Fruit fly (Drosophila melanogaster) whole organism, embryonic: ENCODE data around the gene CG34126.

Experiments used
- Abd-B ChIP-seq: fragments of 200-800 bp; sonication (Bioruptor generic); optimal IDR thresholded peaks from 2 replicates; lab custom pipeline; 2018; ENCODE audit warnings: missing biosample characterization, mild to moderate bottlenecking, missing genetic modification characterization, moderate library complexity
- Adf1 ChIP-seq: fragments of 200-800 bp; sonication (Bioruptor generic); IDR thresholded peaks from 2 replicates; pipeline ENCODE4 v1.3.6; 2022; ENCODE audit warnings: missing biosample characterization, missing genetic modification characterization
- Antp ChIP-seq: fragments of 200-800 bp; sonication (Bioruptor generic); optimal IDR thresholded peaks from 3 replicates; lab custom pipeline; 2016; ENCODE audit warnings: missing biosample characterization, missing genetic modification characterization
- Awh ChIP-seq: fragments of 200-800 bp; sonication (Bioruptor generic); IDR thresholded peaks from 2 replicates; pipeline ENCODE4, ENCODE4 v1.3.6; 2022; ENCODE audit warnings: missing biosample characterization, missing genetic modification characterization
- B-H1 ChIP-seq: fragments of 200-800 bp; sonication (Bioruptor generic); IDR thresholded peaks from 3 replicates; pipeline ENCODE4 v1.3.6; 2022; ENCODE audit warnings: missing biosample characterization, missing genetic modification characterization
- Blimp-1 ChIP-seq: fragments of 200-800 bp; sonication (Bioruptor generic); optimal IDR thresholded peaks from 3 replicates; lab custom pipeline; 2018; ENCODE audit warnings: missing biosample characterization, missing genetic modification characterization, mild to moderate bottlenecking, moderate library complexity, missing genetic modification reagents
- CG10321 ChIP-seq: fragments of 200-800 bp; sonication (Bioruptor generic); IDR thresholded peaks from 2 replicates; pipeline ENCODE4 v1.3.6; 2022; ENCODE audit warnings: missing biosample characterization, missing genetic modification characterization
- CG12155 ChIP-seq: fragments of 200-800 bp; sonication (Bioruptor generic); optimal IDR thresholded peaks from 3 replicates; lab custom pipeline; 2016; ENCODE audit warnings: missing biosample characterization, missing genetic modification characterization
- CG12769 ChIP-seq: fragments of 200-800 bp; sonication (Bioruptor generic); optimal IDR thresholded peaks from 2 replicates; lab custom pipeline; 2019; ENCODE audit warnings: missing biosample characterization, mild to moderate bottlenecking, missing genetic modification characterization, moderate library complexity
- CG13424 ChIP-seq: fragments of 200-800 bp; sonication (Bioruptor generic); optimal IDR thresholded peaks from 2 replicates; lab custom pipeline; 2019; ENCODE audit warnings: missing biosample characterization, mild to moderate bottlenecking, missing genetic modification characterization, moderate library complexity
- CG1603 ChIP-seq: fragments of 200-800 bp; sonication (Bioruptor generic); optimal IDR thresholded peaks from 2 replicates; lab custom pipeline; 2019; ENCODE audit warnings: missing biosample characterization, mild to moderate bottlenecking, missing genetic modification characterization, moderate library complexity
- CG17359 ChIP-seq: fragments of 200-800 bp; sonication (Bioruptor generic); optimal IDR thresholded peaks from 3 replicates; lab custom pipeline; 2018; ENCODE audit warnings: missing biosample characterization, mild to moderate bottlenecking, missing genetic modification characterization, moderate library complexity
- CG17361 ChIP-seq: fragments of 200-800 bp; sonication (Bioruptor generic); IDR thresholded peaks from 3 replicates; pipeline ENCODE4 v1.3.6; 2022; ENCODE audit warnings: missing biosample characterization, missing genetic modification characterization
- CG4360 ChIP-seq: fragments of 200-800 bp; sonication (Bioruptor generic); IDR thresholded peaks from 2 replicates; pipeline ENCODE4 v1.3.6; 2022; ENCODE audit warnings: missing biosample characterization, missing genetic modification characterization
- CG5953 ChIP-seq: fragments of 200-800 bp; sonication (Bioruptor generic); IDR thresholded peaks from 2 replicates; pipeline ENCODE4 v1.3.6; 2022; ENCODE audit warnings: missing biosample characterization, missing genetic modification characterization
- CG6791 ChIP-seq: fragments of 200-800 bp; sonication (Bioruptor generic); IDR thresholded peaks from 3 replicates; pipeline ENCODE4 v1.3.6; 2022; ENCODE audit warnings: missing biosample characterization, missing genetic modification characterization; ENCODE audit not compliant: partially characterized antibody
- Dek ChIP-seq: fragments of 200-800 bp; sonication (Bioruptor generic); optimal IDR thresholded peaks from 3 replicates; lab custom pipeline; 2019; ENCODE audit warnings: missing biosample characterization, mild to moderate bottlenecking, missing genetic modification characterization, moderate library complexity
- Drgx ChIP-seq: fragments of 200-800 bp; sonication (Bioruptor generic); IDR thresholded peaks from 2 replicates; pipeline ENCODE4 v1.3.6; 2022; ENCODE audit warnings: missing biosample characterization, missing genetic modification characterization
- Gug ChIP-seq: fragments of 200-800 bp; sonication (Bioruptor generic); IDR thresholded peaks from 4 replicates; pipeline ENCODE4 v1.3.6; 2022; ENCODE audit warnings: missing biosample characterization, missing genetic modification characterization
- HmgD ChIP-seq: fragments of 200-800 bp; sonication (Bioruptor generic); optimal IDR thresholded peaks from 3 replicates; lab custom pipeline; 2016; ENCODE audit warnings: missing biosample characterization, missing genetic modification characterization
- Kr ChIP-seq: fragments of 200-800 bp; sonication (Bioruptor generic); optimal IDR thresholded peaks from 2 replicates; lab custom pipeline; 2017; ENCODE audit warnings: missing biosample characterization, mild to moderate bottlenecking, missing genetic modification characterization
- Lhr ChIP-seq: fragments of 200-800 bp; sonication (Bioruptor generic); optimal IDR thresholded peaks from 3 replicates; lab custom pipeline; 2017; ENCODE audit warnings: mild to moderate bottlenecking, missing biosample characterization, missing genetic modification reagents, missing genetic modification characterization
- Max ChIP-seq: fragments of 200-800 bp; sonication (Bioruptor generic); optimal IDR thresholded peaks from 2 replicates; lab custom pipeline; 2016; ENCODE audit warnings: missing biosample characterization, mild to moderate bottlenecking, missing genetic modification characterization
- Mes4 ChIP-seq: fragments of 200-800 bp; sonication (Bioruptor generic); optimal IDR thresholded peaks from 2 replicates; lab custom pipeline; 2016; ENCODE audit warnings: missing biosample characterization, missing genetic modification characterization
- Myb ChIP-seq: fragments of 200-800 bp; sonication (Bioruptor generic); optimal IDR thresholded peaks from 2 replicates; lab custom pipeline; 2016; ENCODE audit warnings: missing biosample characterization, missing genetic modification characterization
- NC2α ChIP-seq: fragments of 200-800 bp; sonication (Bioruptor generic); optimal IDR thresholded peaks from 2 replicates; lab custom pipeline; 2016; ENCODE audit warnings: missing biosample characterization, missing genetic modification characterization
- NFAT ChIP-seq: fragments of 200-800 bp; sonication (Bioruptor generic); IDR thresholded peaks from 2 replicates; pipeline ENCODE4 v1.3.6; 2022; ENCODE audit warnings: missing biosample characterization, missing genetic modification characterization
- Nf-YC ChIP-seq: fragments of 200-800 bp; optimal IDR thresholded peaks from 3 replicates; lab custom pipeline; 2019; ENCODE audit warnings: missing biosample characterization, mild to moderate bottlenecking, missing genetic modification characterization, moderate library complexity
- Optix ChIP-seq: fragments of 200-800 bp; sonication (Bioruptor generic); IDR thresholded peaks from 3 replicates; pipeline ENCODE4 v1.3.6; 2022; ENCODE audit warnings: missing biosample characterization, missing genetic modification characterization
- Rfx ChIP-seq: fragments of 200-800 bp; sonication (Bioruptor generic); IDR thresholded peaks from 2 replicates; pipeline ENCODE4 v1.3.6; 2022; ENCODE audit warnings: missing biosample characterization, missing genetic modification characterization
- ap ChIP-seq: fragments of 200-800 bp; sonication (Bioruptor generic); IDR thresholded peaks from 2 replicates; pipeline ENCODE4 v1.3.6; 2022; ENCODE audit warnings: missing biosample characterization, missing genetic modification characterization
- bbx ChIP-seq: fragments of 200-800 bp; sonication (Bioruptor generic); IDR thresholded peaks from 2 replicates; pipeline ENCODE4 v1.3.6; 2022; ENCODE audit warnings: missing biosample characterization, missing genetic modification characterization; ENCODE audit not compliant: partially characterized antibody
- disco-r ChIP-seq: fragments of 200-800 bp; sonication (Bioruptor generic); optimal IDR thresholded peaks from 2 replicates; lab custom pipeline; 2016; ENCODE audit warnings: missing biosample characterization, missing genetic modification characterization
- fd96Cb ChIP-seq: fragments of 200-800 bp; sonication (Bioruptor generic); optimal IDR thresholded peaks from 2 replicates; lab custom pipeline; 2018; ENCODE audit warnings: missing biosample characterization, mild to moderate bottlenecking, missing genetic modification characterization, moderate library complexity
- gce ChIP-seq: fragments of 200-800 bp; sonication (Bioruptor generic); IDR thresholded peaks from 3 replicates; pipeline ENCODE4 v1.3.6; 2022; ENCODE audit warnings: missing biosample characterization, missing genetic modification characterization
- jing ChIP-seq: fragments of 200-800 bp; sonication (Bioruptor generic); optimal IDR thresholded peaks from 2 replicates; lab custom pipeline; 2018; ENCODE audit warnings: missing biosample characterization, mild to moderate bottlenecking, missing genetic modification characterization
- ken ChIP-seq: fragments of 200-800 bp; sonication (Bioruptor generic); IDR thresholded peaks from 3 replicates; pipeline ENCODE4 v1.3.6; 2022; ENCODE audit warnings: missing biosample characterization, missing genetic modification characterization
- kni ChIP-seq: fragments of 200-800 bp; sonication (Bioruptor generic); optimal IDR thresholded peaks from 3 replicates; lab custom pipeline; 2017; ENCODE audit warnings: mild to moderate bottlenecking, missing biosample characterization, missing genetic modification reagents, missing genetic modification characterization
- lov ChIP-seq, 2 experiments: fragments of 200-800 bp in 1 of 2; fragments of >200 bp in 1 of 2; sonication (Bioruptor generic) in 1 of 2; IDR thresholded peaks in 1 of 2; optimal IDR thresholded peaks in 1 of 2; 2 replicates in 1 of 2; 3 replicates in 1 of 2; pipeline versions ENCODE4 v1.3.6 to Lab custom; 2017 to 2022; ENCODE audit warnings: missing biosample characterization in 1 of 2, missing genetic modification characterization in 1 of 2
- otp ChIP-seq: fragments of 200-800 bp; sonication (Bioruptor generic); IDR thresholded peaks from 3 replicates; pipeline ENCODE4, ENCODE4 v1.3.6; 2022; ENCODE audit warnings: missing biosample characterization, missing genetic modification characterization
- p53 ChIP-seq: fragments of 200-800 bp; sonication (Bioruptor generic); optimal IDR thresholded peaks from 2 replicates; lab custom pipeline; 2016; ENCODE audit warnings: missing biosample characterization, missing genetic modification characterization
- pros ChIP-seq: fragments of 200-800 bp; sonication (Bioruptor generic); optimal IDR thresholded peaks from 3 replicates; lab custom pipeline; 2019; ENCODE audit warnings: missing biosample characterization, mild to moderate bottlenecking, missing genetic modification characterization, moderate library complexity
- ranshi ChIP-seq: fragments of 200-800 bp; sonication (Bioruptor generic); IDR thresholded peaks from 2 replicates; pipeline ENCODE4 v1.3.6; 2022; ENCODE audit warnings: missing biosample characterization, missing genetic modification characterization
- stwl ChIP-seq: fragments of 200-800 bp; sonication (Bioruptor generic); optimal IDR thresholded peaks from 3 replicates; lab custom pipeline; 2018; ENCODE audit warnings: missing biosample characterization, mild to moderate bottlenecking, missing genetic modification characterization, moderate library complexity
- sug ChIP-seq: fragments of 200-800 bp; optimal IDR thresholded peaks from 2 replicates; lab custom pipeline; 2019; ENCODE audit warnings: missing biosample characterization, mild to moderate bottlenecking, missing genetic modification characterization, moderate library complexity
- unc-4 ChIP-seq: fragments of 200-800 bp; sonication (Bioruptor generic); IDR thresholded peaks from 2 replicates; pipeline ENCODE4 v1.3.6; 2022; ENCODE audit warnings: missing biosample characterization, missing genetic modification characterization; ENCODE audit not compliant: partially characterized antibody
- vvl ChIP-seq: fragments of 200-800 bp; sonication (Bioruptor generic); IDR thresholded peaks from 2 replicates; pipeline ENCODE4 v1.3.6; 2022; ENCODE audit warnings: missing biosample characterization, missing genetic modification characterization
- wor ChIP-seq: fragments of 200-800 bp; sonication (Bioruptor generic); IDR thresholded peaks from 2 replicates; pipeline ENCODE4 v1.3.6; 2022; ENCODE audit warnings: missing biosample characterization, missing genetic modification characterization
- yki ChIP-seq: fragments of >200 bp; optimal IDR thresholded peaks from 3 replicates; lab custom pipeline; 2018

Gene CG34126

dm6 chr2L:5000919-5001581, 19.6 kb downstream of the CG34126 start (continued):
- TF ChIP-seq Abd-B (peak; percentile 72), CG17361 (GFP tag; lab: Robert Waterston, UW) (peak; percentile 5; the same call in 1 of the 3 replicates), Drgx (GFP tag; lab: Robert Waterston, UW) (peak; percentile 61), Rfx (GFP tag; lab: Robert Waterston, UW) (peak; percentile 54), CG10321 (GFP tag; lab: Robert Waterston, UW) (peak; percentile 75), Max (GFP tag; lab: Kevin White, UChicago) (no peak), CG1603 (tag; lab: Kevin White, UChicago) (peak; percentile 84), fd96Cb (tag; lab: Kevin White, UChicago) (no peak), gce (GFP tag; lab: Robert Waterston, UW) (peak; percentile 12; the same call in 1 of the 3 replicates), wor (GFP tag; lab: Robert Waterston, UW) (0 out of 2 replicates have a peak, but pooled peaks have one; percentile 12), ken (GFP tag; lab: Robert Waterston, UW) (peak; percentile 28; the same call in 1 of the 3 replicates), HmgD (GFP tag; lab: Kevin White, UChicago) (peak; percentile 81), Antp (GFP tag; lab: Kevin White, UChicago) (peak; percentile 48), ranshi (peak; percentile 41; the same call in 1 of the 2 replicates), vvl (GFP tag; lab: Robert Waterston, UW) (peak; percentile 6), CG17359 (tag; lab: Kevin White, UChicago) (no peak), lov (optimal IDR thresholded peaks at IDR 0.05; lab: Kevin White, UChicago) (no peak), lov (GFP tag; IDR thresholded peaks at IDR 0.05; lab: Robert Waterston, UW) (peak; percentile 73; the same call in 2 of the 3 replicates), stwl (peak; percentile 24), Gug (GFP tag; lab: Robert Waterston, UW) (peak; percentile 37; the same call in 2 of the 4 replicates), Kr (no peak), Awh (peak; percentile 8; the same call in 1 of the 2 replicates), p53 (GFP tag; lab: Kevin White, UChicago) (no peak), CG6791 (GFP tag; lab: Robert Waterston, UW) (peak; percentile 60; the same call in 1 of the 3 replicates), pros (GFP tag; lab: Kevin White, UChicago) (peak; percentile 65), bbx (GFP tag; lab: Robert Waterston, UW) (peak; percentile 13; the same call in 1 of the 2 replicates), Mes4 (no peak), NC2α (GFP tag; lab: Kevin White, UChicago) (no peak), Adf1 (peak; percentile 52; the same call in 1 of the 2 replicates), Lhr (no peak), NFAT (GFP tag; lab: Robert Waterston, UW) (peak; percentile 35), CG5953 (GFP tag; lab: Robert Waterston, UW) (peak; percentile 52; the same call in 1 of the 2 replicates), jing (GFP tag; lab: Kevin White, UChicago) (no peak), Nf-YC (tag; lab: Kevin White, UChicago) (peak; percentile 20), CG13424 (tag; lab: Kevin White, UChicago) (no peak), Optix (GFP tag; lab: Robert Waterston, UW) (peak; percentile 23; the same call in 2 of the 3 replicates), kni (GFP tag; lab: Kevin White, UChicago) (peak; percentile 10), Blimp-1 (GFP tag; lab: Kevin White, UChicago) (peak; percentile 48), sug (tag; lab: Kevin White, UChicago) (peak; percentile 41), CG12155 (GFP tag; lab: Kevin White, UChicago) (no peak), otp (GFP tag; lab: Robert Waterston, UW) (peak; percentile 65; the same call in 2 of the 3 replicates), CG4360 (GFP tag; lab: Robert Waterston, UW) (0 out of 2 replicates have a peak, but pooled peaks have one; percentile 20), CG12769 (tag; lab: Kevin White, UChicago) (peak; percentile 21), B-H1 (GFP tag; lab: Robert Waterston, UW) (peak; percentile 39), unc-4 (GFP tag; lab: Robert Waterston, UW) (0 out of 2 replicates have a peak, but pooled peaks have one; percentile 36), ap (peak; percentile 53; the same call in 1 of the 2 replicates), yki (lab: Kevin White, UChicago) (peak; percentile 21), Dek (tag; lab: Kevin White, UChicago) (no peak), Myb (GFP tag; lab: Kevin White, UChicago) (peak; percentile 77), disco-r (GFP tag; lab: Kevin White, UChicago) (no peak)
